Worm (Caenorhabditis elegans): ENCODE results near the gene rabx-5.

DNA sequence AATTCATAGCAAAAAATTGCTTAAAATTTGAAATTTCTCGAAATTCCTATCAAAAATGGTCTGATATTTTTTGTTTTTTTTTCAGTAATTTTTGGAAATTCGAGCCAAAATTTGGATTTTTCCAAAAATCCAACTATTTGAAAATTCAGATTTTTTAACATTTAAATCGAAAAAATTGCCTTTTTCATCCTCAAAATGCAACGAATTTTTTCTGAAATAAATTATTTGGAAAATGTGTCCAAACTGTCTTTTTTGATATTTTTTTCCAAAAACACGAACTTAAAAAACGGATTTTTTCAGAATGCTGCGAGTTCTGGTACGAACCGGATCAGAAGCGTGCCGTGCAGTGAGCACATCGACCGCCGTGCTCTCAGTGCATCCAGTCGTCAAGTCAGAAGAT, 10.0 kb downstream of the rabx-5 start, which contains the start of gene mrpl-22:
- TF ChIP-seq skn-1 (tag; optimal IDR thresholded peaks at IDR 0.05) (no peak), ama-1 (optimal IDR thresholded peaks at IDR 0.05) (no peak), elt-2 (tag; optimal IDR thresholded peaks at IDR 0.05) (no peak), nhr-11 (tag; optimal IDR thresholded peaks at IDR 0.05) (no peak), pqm-1 (tag; optimal IDR thresholded peaks at IDR 0.05) (no peak), fkh-10 (GFP tag; optimal IDR thresholded peaks at IDR 0.05) (no peak), unc-39 (tag; optimal IDR thresholded peaks at IDR 0.05) (no peak), mdl-1 (tag; optimal IDR thresholded peaks at IDR 0.05) (no peak), aly-2 (tag; optimal IDR thresholded peaks at IDR 0.05) (no peak), nhr-76 (tag; optimal IDR thresholded peaks at IDR 0.05) (no peak), egl-5 (tag; optimal IDR thresholded peaks at IDR 0.05) (no peak), lin-15B (tag; optimal IDR thresholded peaks at IDR 0.05) (no peak), ztf-11 (tag; optimal IDR thresholded peaks at IDR 0.05) (no peak), lin-39 (tag; optimal IDR thresholded peaks at IDR 0.05) (no peak)

Measured in whole organism, L3 larva.